Fruit fly (Drosophila melanogaster) whole organism, embryonic: Measurements from ENCODE around the gene mthl11.

Experiments used
- B-H1 ChIP-seq: fragments of 200-800 bp; sonication (Bioruptor generic); IDR thresholded peaks from 3 replicates; pipeline ENCODE4 v1.3.6; 2022; ENCODE audit warnings: missing biosample characterization, missing genetic modification characterization
- CG10462 ChIP-seq: fragments of 200-800 bp; sonication (Bioruptor generic); optimal IDR thresholded peaks from 2 replicates; lab custom pipeline; 2016; ENCODE audit warnings: missing biosample characterization, missing genetic modification characterization
- CG11085 ChIP-seq: fragments of 200-800 bp; sonication (Bioruptor generic); IDR thresholded peaks from 2 replicates; pipeline ENCODE4 v1.3.6; 2022; ENCODE audit warnings: missing biosample characterization, missing genetic modification characterization
- CG11247 ChIP-seq: fragments of 200-800 bp; sonication (Bioruptor generic); IDR thresholded peaks from 2 replicates; pipeline ENCODE4 v1.3.6; 2022; ENCODE audit warnings: missing biosample characterization, missing genetic modification characterization
- CG11723 ChIP-seq: fragments of 200-800 bp; sonication (Bioruptor generic); optimal IDR thresholded peaks from 2 replicates; lab custom pipeline; 2017; ENCODE audit warnings: missing biosample characterization, mild to moderate bottlenecking, missing genetic modification characterization
- CG12071 ChIP-seq: fragments of 200-800 bp; sonication (Bioruptor generic); optimal IDR thresholded peaks from 3 replicates; lab custom pipeline; 2018; ENCODE audit warnings: missing biosample characterization, mild to moderate bottlenecking, missing genetic modification characterization
- CG1603 ChIP-seq: fragments of 200-800 bp; sonication (Bioruptor generic); optimal IDR thresholded peaks from 2 replicates; lab custom pipeline; 2019; ENCODE audit warnings: missing biosample characterization, mild to moderate bottlenecking, missing genetic modification characterization, moderate library complexity
- CG16863 ChIP-seq: fragments of 200-800 bp; sonication (Bioruptor generic); optimal IDR thresholded peaks from 3 replicates; lab custom pipeline; 2016; ENCODE audit warnings: missing biosample characterization, missing genetic modification characterization
- CG18764 ChIP-seq: fragments of 200-800 bp; sonication (Bioruptor generic); optimal IDR thresholded peaks from 3 replicates; lab custom pipeline; 2016; ENCODE audit warnings: missing biosample characterization, missing genetic modification characterization
- CG3163 ChIP-seq: fragments of 200-800 bp; sonication (Bioruptor generic); optimal IDR thresholded peaks from 3 replicates; lab custom pipeline; 2016; ENCODE audit warnings: missing biosample characterization, missing genetic modification characterization
- CG6175 ChIP-seq: fragments of 200-800 bp; sonication (Bioruptor generic); IDR thresholded peaks from 3 replicates; pipeline ENCODE4 v1.3.6; 2022; ENCODE audit warnings: missing biosample characterization, missing genetic modification characterization
- CG7372 ChIP-seq: fragments of 200-800 bp; sonication (Bioruptor generic); IDR thresholded peaks from 2 replicates; pipeline ENCODE4 v1.3.6; 2022; ENCODE audit warnings: missing biosample characterization, missing genetic modification characterization
- CG8359 ChIP-seq: fragments of 200-800 bp; sonication (Bioruptor generic); optimal IDR thresholded peaks from 2 replicates; lab custom pipeline; 2017; ENCODE audit warnings: missing biosample characterization, mild to moderate bottlenecking, missing genetic modification characterization, borderline replicate concordance
- CG8765 ChIP-seq: fragments of 200-800 bp; sonication (Bioruptor generic); IDR thresholded peaks from 2 replicates; pipeline ENCODE4 v1.3.6; 2022; ENCODE audit warnings: missing biosample characterization, missing genetic modification characterization
- CG9727 ChIP-seq: fragments of 200-800 bp; sonication (Bioruptor generic); optimal IDR thresholded peaks from 3 replicates; lab custom pipeline; 2017; ENCODE audit warnings: missing biosample characterization, mild to moderate bottlenecking, missing genetic modification characterization
- CkIIα-i1 ChIP-seq: fragments of 200-800 bp; sonication (Bioruptor generic); IDR thresholded peaks from 2 replicates; pipeline ENCODE4 v1.3.6; 2022; ENCODE audit warnings: missing biosample characterization, missing genetic modification characterization
- D ChIP-seq, 2 experiments: fragments of 200-800 bp in 1 of 2; fragments of >200 bp in 1 of 2; sonication (Bioruptor generic) in 1 of 2; optimal IDR thresholded peaks; 2 replicates in 1 of 2; 3 replicates in 1 of 2; lab custom pipeline; 2017; ENCODE audit warnings: mild to moderate bottlenecking in 1 of 2, missing biosample characterization in 1 of 2, missing genetic modification characterization in 1 of 2, missing genetic modification reagents in 1 of 2
- Ets65A ChIP-seq: fragments of 200-800 bp; sonication (Bioruptor generic); peaks from one replicate; lab custom pipeline; 2016; ENCODE audit warnings: missing biosample characterization, missing genetic modification characterization
- Ets97D ChIP-seq: fragments of 200-800 bp; sonication (Bioruptor generic); optimal IDR thresholded peaks from 3 replicates; lab custom pipeline; 2016; ENCODE audit warnings: missing biosample characterization, missing genetic modification characterization
- Fer2 ChIP-seq: fragments of 200-800 bp; sonication (Bioruptor generic); optimal IDR thresholded peaks from 2 replicates; lab custom pipeline; 2018; ENCODE audit warnings: missing biosample characterization, mild to moderate bottlenecking, missing genetic modification characterization, moderate library complexity
- HLH3B ChIP-seq: fragments of 200-800 bp; sonication (Bioruptor generic); IDR thresholded peaks from 2 replicates; pipeline ENCODE4 v1.3.6; 2022; ENCODE audit warnings: missing biosample characterization, missing genetic modification characterization
- HmgZ ChIP-seq: fragments of 200-800 bp; sonication (Bioruptor generic); optimal IDR thresholded peaks from 2 replicates; lab custom pipeline; 2018; ENCODE audit warnings: missing biosample characterization, mild to moderate bottlenecking, missing genetic modification characterization
- Hr39 ChIP-seq: fragments of >200 bp; optimal IDR thresholded peaks from 2 replicates; lab custom pipeline; 2017
- Kr ChIP-seq: fragments of 200-800 bp; sonication (Bioruptor generic); optimal IDR thresholded peaks from 2 replicates; lab custom pipeline; 2017; ENCODE audit warnings: missing biosample characterization, mild to moderate bottlenecking, missing genetic modification characterization
- YL-1 ChIP-seq: fragments of 200-800 bp; sonication (Bioruptor generic); optimal IDR thresholded peaks from 3 replicates; lab custom pipeline; 2017; ENCODE audit warnings: missing biosample characterization, mild to moderate bottlenecking, missing genetic modification characterization
- al ChIP-seq: fragments of 200-800 bp; sonication (Bioruptor generic); IDR thresholded peaks from 2 replicates; pipeline ENCODE4 v1.3.6; 2022; ENCODE audit warnings: missing biosample characterization, missing genetic modification characterization
- ap ChIP-seq: fragments of 200-800 bp; sonication (Bioruptor generic); IDR thresholded peaks from 2 replicates; pipeline ENCODE4 v1.3.6; 2022; ENCODE audit warnings: missing biosample characterization, missing genetic modification characterization
- ato ChIP-seq: fragments of 200-800 bp; sonication (Bioruptor generic); IDR thresholded peaks from 2 replicates; pipeline ENCODE4 v1.3.6; 2022; ENCODE audit warnings: missing biosample characterization, missing genetic modification characterization; ENCODE audit not compliant: partially characterized antibody
- bowl ChIP-seq: fragments of 200-800 bp; sonication (Bioruptor generic); IDR thresholded peaks from 2 replicates; pipeline ENCODE4 v1.3.6; 2022; ENCODE audit warnings: missing biosample characterization, missing genetic modification characterization
- cas ChIP-seq: fragments of 200-800 bp; sonication (Bioruptor generic); IDR thresholded peaks from 2 replicates; pipeline ENCODE4 v1.3.6; 2022; ENCODE audit warnings: missing biosample characterization, missing genetic modification characterization
- crc ChIP-seq: fragments of 200-800 bp; sonication (Bioruptor generic); optimal IDR thresholded peaks from 2 replicates; lab custom pipeline; 2016; ENCODE audit warnings: missing biosample characterization, missing genetic modification characterization
- exex ChIP-seq: fragments of 200-800 bp; sonication (Bioruptor generic); optimal IDR thresholded peaks from 4 replicates; lab custom pipeline; 2018; ENCODE audit warnings: missing biosample characterization, mild to moderate bottlenecking, missing genetic modification characterization, moderate library complexity
- gro ChIP-seq: fragments of 200-800 bp; sonication (Bioruptor generic); optimal IDR thresholded peaks from 2 replicates; lab custom pipeline; 2016; ENCODE audit warnings: missing biosample characterization, missing genetic modification characterization
- jing ChIP-seq: fragments of 200-800 bp; sonication (Bioruptor generic); optimal IDR thresholded peaks from 2 replicates; lab custom pipeline; 2018; ENCODE audit warnings: missing biosample characterization, mild to moderate bottlenecking, missing genetic modification characterization
- kah ChIP-seq: fragments of 200-800 bp; sonication (Bioruptor generic); optimal IDR thresholded peaks from 2 replicates; lab custom pipeline; 2018; ENCODE audit warnings: missing biosample characterization, mild to moderate bottlenecking, missing genetic modification characterization
- mam ChIP-seq: fragments of 200-800 bp; sonication (Bioruptor generic); optimal IDR thresholded peaks from 3 replicates; lab custom pipeline; 2016; ENCODE audit warnings: missing biosample characterization, missing genetic modification characterization
- nerfin-2 ChIP-seq: fragments of 200-800 bp; sonication (Bioruptor generic); IDR thresholded peaks from 2 replicates; pipeline ENCODE4 v1.3.6; 2022; ENCODE audit warnings: missing biosample characterization, missing genetic modification characterization; ENCODE audit not compliant: partially characterized antibody
- oc ChIP-seq: fragments of 200-800 bp; sonication (Bioruptor generic); optimal IDR thresholded peaks from 2 replicates; lab custom pipeline; 2018; ENCODE audit warnings: missing biosample characterization, mild to moderate bottlenecking, missing genetic modification characterization, moderate library complexity
- otp ChIP-seq: fragments of 200-800 bp; sonication (Bioruptor generic); IDR thresholded peaks from 3 replicates; pipeline ENCODE4, ENCODE4 v1.3.6; 2022; ENCODE audit warnings: missing biosample characterization, missing genetic modification characterization
- pan ChIP-seq, 4 experiments: fragments of >200 bp in 3 of 4; fragments of 200-800 bp in 1 of 4; sonication (Bioruptor generic) in 1 of 4; optimal IDR thresholded peaks in 3 of 4; IDR thresholded peaks in 1 of 4; 2 replicates each; pipeline versions ENCODE4 v1.3.6 to Lab custom; 2017 to 2022; ENCODE audit warnings: missing biosample characterization in 2 of 4, missing genetic modification characterization in 2 of 4, mixed read lengths in 1 of 4
- ranshi ChIP-seq: fragments of 200-800 bp; sonication (Bioruptor generic); IDR thresholded peaks from 2 replicates; pipeline ENCODE4 v1.3.6; 2022; ENCODE audit warnings: missing biosample characterization, missing genetic modification characterization
- row ChIP-seq: fragments of 200-800 bp; sonication (Bioruptor generic); IDR thresholded peaks from 3 replicates; pipeline ENCODE4 v1.3.6; 2022; ENCODE audit warnings: missing biosample characterization, missing genetic modification characterization
- salm ChIP-seq: fragments of 200-800 bp; sonication (Bioruptor generic); optimal IDR thresholded peaks from 2 replicates; lab custom pipeline; 2018; ENCODE audit warnings: missing biosample characterization, mild to moderate bottlenecking, missing genetic modification characterization
- sc ChIP-seq, 3 experiments: fragments of >200 bp in 2 of 3; fragments of 200-800 bp in 1 of 3; sonication (Bioruptor generic) in 1 of 3; optimal IDR thresholded peaks; 2 replicates in 2 of 3; 3 replicates in 1 of 3; lab custom pipeline; 2017; ENCODE audit warnings: mild to moderate bottlenecking in 1 of 3, missing biosample characterization in 1 of 3, missing genetic modification characterization in 1 of 3, missing genetic modification reagents in 1 of 3
- sd ChIP-seq: fragments of 200-800 bp; sonication (Bioruptor generic); optimal IDR thresholded peaks from 3 replicates; lab custom pipeline; 2018; ENCODE audit warnings: missing biosample characterization, mild to moderate bottlenecking, missing genetic modification characterization, moderate library complexity
- tin ChIP-seq: fragments of 200-800 bp; sonication (Bioruptor generic); optimal IDR thresholded peaks from 3 replicates; lab custom pipeline; 2016; ENCODE audit warnings: missing biosample characterization, missing genetic modification characterization
- trh ChIP-seq: fragments of 200-800 bp; sonication (Bioruptor generic); optimal IDR thresholded peaks from 2 replicates; lab custom pipeline; 2016; ENCODE audit warnings: missing biosample characterization, missing genetic modification characterization
- unpg ChIP-seq: fragments of 200-800 bp; sonication (Bioruptor generic); optimal IDR thresholded peaks from 3 replicates; lab custom pipeline; 2018; ENCODE audit warnings: missing biosample characterization, mild to moderate bottlenecking, missing genetic modification characterization, moderate library complexity
- vnd ChIP-seq: fragments of 200-800 bp; sonication (Bioruptor generic); IDR thresholded peaks from 3 replicates; pipeline ENCODE4 v1.3.6; 2022; ENCODE audit warnings: missing biosample characterization, missing genetic modification characterization; ENCODE audit not compliant: partially characterized antibody
- vvl ChIP-seq: fragments of 200-800 bp; sonication (Bioruptor generic); IDR thresholded peaks from 2 replicates; pipeline ENCODE4 v1.3.6; 2022; ENCODE audit warnings: missing biosample characterization, missing genetic modification characterization
- z ChIP-seq: fragments of 200-800 bp; sonication (Bioruptor generic); IDR thresholded peaks from 3 replicates; pipeline ENCODE4 v1.3.6; 2022; ENCODE audit warnings: missing biosample characterization, missing genetic modification characterization

The mthl11 gene

DNA sequence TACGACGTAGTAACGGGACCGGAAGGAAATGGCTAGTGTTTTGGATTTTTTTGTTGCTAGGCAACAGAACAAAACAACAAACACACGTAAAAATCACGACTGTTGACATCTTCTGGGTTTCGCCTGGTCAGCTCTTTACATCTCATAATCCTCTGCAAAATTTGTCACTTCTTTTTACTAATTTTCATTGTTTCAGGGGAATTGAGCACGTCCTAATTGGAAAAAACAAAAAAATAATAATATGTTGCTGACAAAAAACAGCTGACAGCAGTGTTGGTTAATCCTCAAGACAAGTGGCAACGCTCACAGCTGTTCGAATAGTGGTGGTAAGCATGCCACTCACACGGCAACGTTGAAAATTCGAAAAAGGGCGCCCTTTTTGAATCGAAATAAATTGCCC is 23.0 kb upstream of the mthl11 start, which contains the start of gene Rfx (continued):
- peak; percentile 16 for TF ChIP-seq exex (tag; lab: Kevin White, UChicago)
- TF ChIP-seq D (optimal IDR thresholded peaks at IDR 0.05; lab: Kevin White, UChicago), result no peak
- no peak for TF ChIP-seq D (GFP tag; optimal IDR thresholded peaks at IDR 0.05; lab: Kevin White, UChicago)
- TF ChIP-seq CG16863 (GFP tag; lab: Kevin White, UChicago), result no peak
- TF ChIP-seq oc (tag; lab: Kevin White, UChicago), result no peak
- no peak for TF ChIP-seq row (GFP tag; lab: Robert Waterston, UW)
- TF ChIP-seq ap (GFP tag; lab: Robert Waterston, UW), result no peak
- TF ChIP-seq salm (tag; lab: Kevin White, UChicago), result no peak
- TF ChIP-seq jing, result no peak
- TF ChIP-seq mam (GFP tag; lab: Kevin White, UChicago), result peak; percentile 15
- TF ChIP-seq ranshi, result no peak
- no peak for TF ChIP-seq pan (optimal IDR thresholded peaks at IDR 0.05; lab: Kevin White, UChicago)
- TF ChIP-seq pan (GFP tag; optimal IDR thresholded peaks at IDR 0.05 in 1 of 2, IDR thresholded peaks at IDR 0.05 in 1 of 2), result no peak
- TF ChIP-seq bowl, result no peak
- no peak for TF ChIP-seq CG12071
- TF ChIP-seq sd, result peak; percentile 17
- no peak for TF ChIP-seq CG11723
- TF ChIP-seq cas, result no peak
- peak; percentile 62 for TF ChIP-seq YL-1 (GFP tag; lab: Kevin White, UChicago)
- no peak for TF ChIP-seq al (GFP tag; lab: Robert Waterston, UW)
- TF ChIP-seq B-H1 (GFP tag; lab: Robert Waterston, UW), result no peak
- TF ChIP-seq tin (GFP tag; lab: Kevin White, UChicago), result peak; percentile 1
- TF ChIP-seq kah (GFP tag; lab: Kevin White, UChicago), result no peak
- TF ChIP-seq CG3163, result no peak
- TF ChIP-seq Kr (GFP tag; lab: Kevin White, UChicago), result peak; percentile 8
- peak; percentile 65 for TF ChIP-seq CG9727 (GFP tag; lab: Kevin White, UChicago)
- TF ChIP-seq Ets65A (GFP tag; lab: Kevin White, UChicago), result no peak
- no peak for TF ChIP-seq z
- no peak for TF ChIP-seq nerfin-2 (GFP tag; lab: Robert Waterston, UW)
- no peak for TF ChIP-seq CG7372 (GFP tag; lab: Robert Waterston, UW)
- TF ChIP-seq CG1603 (tag; lab: Kevin White, UChicago), result peak; percentile 53
- TF ChIP-seq crc (GFP tag; lab: Kevin White, UChicago), result no peak
- TF ChIP-seq unpg (GFP tag; lab: Kevin White, UChicago), result peak; percentile 8
- TF ChIP-seq HmgZ (tag; lab: Kevin White, UChicago), result peak; percentile 65
- no peak for TF ChIP-seq trh
- peak; percentile 91 for TF ChIP-seq Ets97D (GFP tag; lab: Kevin White, UChicago)
- TF ChIP-seq gro (GFP tag; lab: Kevin White, UChicago), result peak; percentile 44
- TF ChIP-seq vnd (GFP tag; lab: Robert Waterston, UW), result no peak
- no peak for TF ChIP-seq HLH3B (GFP tag; lab: Robert Waterston, UW)
- no peak for TF ChIP-seq CG18764
- TF ChIP-seq otp (GFP tag; lab: Robert Waterston, UW), result no peak
- TF ChIP-seq CG10462, result no peak
- TF ChIP-seq CG8359, result no peak
- TF ChIP-seq sc (optimal IDR thresholded peaks at IDR 0.05; lab: Kevin White, UChicago), result no peak
- no peak for TF ChIP-seq sc (GFP tag; optimal IDR thresholded peaks at IDR 0.05; lab: Kevin White, UChicago)
- TF ChIP-seq Fer2, result no peak
- TF ChIP-seq CkIIα-i1 (GFP tag; lab: Robert Waterston, UW), result no peak
- no peak for TF ChIP-seq CG11085 (GFP tag; lab: Robert Waterston, UW)
- TF ChIP-seq Hr39 (lab: Kevin White, UChicago), result no peak
- no peak for TF ChIP-seq CG8765 (GFP tag; lab: Robert Waterston, UW)
- no peak for TF ChIP-seq vvl (GFP tag; lab: Robert Waterston, UW)
- TF ChIP-seq CG11247 (GFP tag; lab: Robert Waterston, UW), result no peak
- no peak for TF ChIP-seq CG6175 (GFP tag; lab: Robert Waterston, UW)
- TF ChIP-seq ato, result no peak
